Fruit fly (Drosophila melanogaster): ENCODE data around the gene G6P.

DNA sequence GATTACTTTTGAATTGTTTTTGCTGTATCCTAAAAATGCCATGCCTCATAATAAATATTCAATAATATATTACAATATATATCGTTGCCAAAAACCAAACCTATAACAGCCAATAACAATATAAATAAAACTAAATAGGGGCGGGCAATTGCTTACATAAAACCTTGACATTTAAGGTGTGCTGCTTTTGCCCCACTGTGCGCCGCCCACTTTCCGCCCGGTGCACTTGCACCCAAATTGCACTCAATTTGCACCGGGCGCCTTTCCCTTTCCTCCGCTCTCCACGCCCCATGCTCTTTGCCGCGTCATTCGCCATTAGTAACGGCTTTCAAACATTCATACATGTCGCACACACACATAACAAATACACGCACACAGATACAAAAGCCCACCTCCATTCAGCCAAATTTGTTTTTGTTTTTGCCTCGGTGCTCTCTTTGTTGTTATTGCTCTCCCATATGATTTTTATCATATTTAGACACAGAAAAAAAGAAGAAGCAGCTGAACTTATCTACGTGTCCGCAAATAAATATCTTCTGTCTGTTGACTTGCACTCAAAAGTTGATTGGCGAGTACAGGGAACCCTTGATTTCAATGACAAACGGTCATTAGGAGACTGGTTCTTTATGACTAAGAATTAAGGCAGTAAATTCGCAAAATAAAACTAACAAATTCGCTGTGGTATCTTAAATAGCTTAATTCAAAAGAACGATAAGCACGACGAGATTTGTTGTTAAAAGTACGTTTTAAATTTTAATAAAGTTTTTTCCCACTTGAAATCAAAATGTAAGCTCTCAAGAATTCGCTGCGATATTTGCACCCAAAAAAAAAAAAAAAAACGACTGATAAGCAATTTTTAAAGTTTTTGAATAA, 42.5 kb upstream of the G6P start:
- TF ChIP-seq Sin3A (optimal IDR thresholded peaks at IDR 0.05) (no peak), Myc (optimal IDR thresholded peaks at IDR 0.05) (no peak), insv (optimal IDR thresholded peaks at IDR 0.05) (no peak)

All from Kc167 (cell line).